Worm (Caenorhabditis elegans) whole organism, young adult: ENCODE measurements around the gene clec-63.

Source experiments
- B0336.3 ChIP-seq: fragments of 200-800 bp; sonication (Bioruptor generic); IDR thresholded peaks from 2 replicates; pipeline ENCODE4 v1.3.6; 2022; ENCODE audit warnings: missing genetic modification characterization, missing compliant biosample characterization
- C06A6.2 ChIP-seq: fragments of 200-800 bp; sonication (Bioruptor generic); conservative IDR thresholded peaks from 2 replicates; pipeline ENCODE4 v1.3.6; 2022; ENCODE audit warnings: missing genetic modification characterization, missing compliant biosample characterization
- C17E4.6 ChIP-seq: fragments of 200-800 bp; sonication (Bioruptor generic); IDR thresholded peaks from 2 replicates; pipeline ENCODE4 v1.3.6; 2022; ENCODE audit warnings: missing genetic modification reagents, missing genetic modification characterization, missing compliant biosample characterization
- F10E7.11 ChIP-seq: sonication (generic microtip); optimal IDR thresholded peaks from 2 replicates; lab custom pipeline; 2017; ENCODE audit warnings: mild to moderate bottlenecking, missing genetic modification characterization, moderate library complexity, missing compliant biosample characterization
- F23B12.7 ChIP-seq: sonication (generic microtip); optimal IDR thresholded peaks from 2 replicates; lab custom pipeline; 2017; ENCODE audit warnings: missing genetic modification characterization, mild to moderate bottlenecking, missing compliant biosample characterization, antibody characterized with exemption, moderate library complexity; ENCODE audit not compliant: insufficient read depth
- F52B5.7 ChIP-seq: sonication (generic microtip); optimal IDR thresholded peaks from 2 replicates; lab custom pipeline; 2016; ENCODE audit warnings: mild to moderate bottlenecking, missing genetic modification characterization, missing compliant biosample characterization
- K12H6.12 ChIP-seq: fragments of 200-800 bp; sonication (Bioruptor generic); optimal IDR thresholded peaks from 2 replicates; lab custom pipeline; 2018; ENCODE audit warnings: mild to moderate bottlenecking, missing genetic modification characterization, missing compliant biosample characterization
- T07F8.4 ChIP-seq: sonication (generic microtip); optimal IDR thresholded peaks from 2 replicates; lab custom pipeline; 2016; ENCODE audit warnings: mild to moderate bottlenecking, missing genetic modification characterization, moderate library complexity, missing compliant biosample characterization
- Y53G8AR.9 ChIP-seq: fragments of 200-800 bp; sonication (Bioruptor generic); conservative IDR thresholded peaks from 2 replicates; pipeline ENCODE4 v1.3.6; 2022; ENCODE audit warnings: missing genetic modification reagents, missing genetic modification characterization, missing compliant biosample characterization
- Y67H2A.10 ChIP-seq: fragments of 200-800 bp; sonication (Bioruptor generic); conservative IDR thresholded peaks from 2 replicates; pipeline ENCODE4 v1.3.6; 2022; ENCODE audit warnings: missing genetic modification reagents, missing genetic modification characterization, missing compliant biosample characterization
- Y79H2A.3 ChIP-seq: fragments of 200-800 bp; sonication (Bioruptor generic); conservative IDR thresholded peaks from 2 replicates; pipeline ENCODE4 v1.3.6; 2022; ENCODE audit warnings: missing genetic modification reagents, missing genetic modification characterization, missing compliant biosample characterization
- Y95B8A.8 ChIP-seq: fragments of 200-800 bp; sonication (Bioruptor generic); IDR thresholded peaks from 2 replicates; pipeline ENCODE4 v1.3.6; 2022; ENCODE audit warnings: missing genetic modification reagents, missing genetic modification characterization, missing compliant biosample characterization
- ama-1 ChIP-seq, 3 experiments: fragments of 150-350 bp in 1 of 3; sonication (generic microtip) in 2 of 3; optimal IDR thresholded peaks; 2 replicates each; lab custom pipeline; 2014 to 2018; ENCODE audit warnings: missing biosample characterization in 2 of 3, missing genetic modification characterization in 2 of 3, missing genetic modification reagents in 2 of 3
- attf-3 ChIP-seq: fragments of 200-800 bp; sonication (Bioruptor generic); conservative IDR thresholded peaks from 2 replicates; pipeline ENCODE4 v1.3.6; 2022; ENCODE audit warnings: missing genetic modification reagents, missing genetic modification characterization, missing compliant biosample characterization
- attf-5 ChIP-seq: fragments of 200-800 bp; sonication (Bioruptor generic); optimal IDR thresholded peaks from 2 replicates; lab custom pipeline; 2018; ENCODE audit warnings: mild to moderate bottlenecking, missing genetic modification characterization, missing compliant biosample characterization
- attf-6 ChIP-seq: fragments of 200-800 bp; sonication (Bioruptor generic); IDR thresholded peaks from 2 replicates; pipeline ENCODE4 v1.3.6; 2022; ENCODE audit warnings: missing genetic modification reagents, missing genetic modification characterization, missing compliant biosample characterization
- cebp-1 ChIP-seq, 2 experiments: fragments of 200-800 bp in 1 of 2; sonication (Bioruptor generic) in 1 of 2; sonication (generic microtip) in 1 of 2; IDR thresholded peaks in 1 of 2; optimal IDR thresholded peaks in 1 of 2; 2 replicates each; pipeline versions ENCODE4 v1.3.6 to Lab custom; 2017 to 2022; ENCODE audit warnings: missing compliant biosample characterization in 2 of 2, missing genetic modification characterization in 2 of 2, mild to moderate bottlenecking in 1 of 2, missing genetic modification reagents in 1 of 2, moderate library complexity in 1 of 2
- cebp-2 ChIP-seq: fragments of 200-800 bp; sonication (Bioruptor generic); IDR thresholded peaks from 2 replicates; pipeline ENCODE4 v1.3.6; 2022; ENCODE audit warnings: missing genetic modification characterization, missing compliant biosample characterization
- ceh-100 ChIP-seq: fragments of 200-800 bp; sonication (Bioruptor generic); IDR thresholded peaks from 2 replicates; pipeline ENCODE4 v1.3.6; 2022; ENCODE audit warnings: missing genetic modification reagents, missing genetic modification characterization, missing compliant biosample characterization
- ceh-27 ChIP-seq: fragments of 200-800 bp; sonication (Bioruptor generic); optimal IDR thresholded peaks from 2 replicates; lab custom pipeline; 2018; ENCODE audit warnings: mild to moderate bottlenecking, missing genetic modification characterization, moderate library complexity, missing compliant biosample characterization
- ceh-58 ChIP-seq: fragments of 200-800 bp; sonication (Bioruptor generic); IDR thresholded peaks from 2 replicates; pipeline ENCODE4 v1.3.6; 2022; ENCODE audit warnings: missing genetic modification characterization, missing compliant biosample characterization
- ceh-91 ChIP-seq: fragments of 200-800 bp; sonication (Bioruptor generic); IDR thresholded peaks from 2 replicates; pipeline ENCODE4 v1.3.6; 2022; ENCODE audit warnings: missing genetic modification reagents, missing genetic modification characterization, missing compliant biosample characterization
- hlh-12 ChIP-seq: sonication (generic microtip); optimal IDR thresholded peaks from 2 replicates; lab custom pipeline; 2016; ENCODE audit warnings: missing genetic modification characterization, missing compliant biosample characterization
- hmg-1.2 ChIP-seq: fragments of 200-800 bp; sonication (Bioruptor generic); IDR thresholded peaks from 2 replicates; pipeline ENCODE4 v1.3.6; 2022; ENCODE audit warnings: missing genetic modification reagents, missing genetic modification characterization, missing compliant biosample characterization
- hmg-20 ChIP-seq: fragments of 200-800 bp; sonication (Bioruptor generic); IDR thresholded peaks from 2 replicates; pipeline ENCODE4 v1.3.6; 2022; ENCODE audit warnings: missing genetic modification reagents, missing genetic modification characterization, missing compliant biosample characterization
- hrde-1 ChIP-seq: sonication (generic microtip); optimal IDR thresholded peaks from 2 replicates; lab custom pipeline; 2016; ENCODE audit warnings: missing genetic modification characterization, mild to moderate bottlenecking, missing compliant biosample characterization, moderate library complexity, missing genotype, missing genetic modification reagents, borderline replicate concordance
- let-607 ChIP-seq, 2 experiments: fragments of 200-800 bp in 1 of 2; sonication (Bioruptor generic) in 1 of 2; sonication (generic microtip) in 1 of 2; optimal IDR thresholded peaks; 2 replicates each; lab custom pipeline; 2016 to 2018; ENCODE audit warnings: mild to moderate bottlenecking in 2 of 2, missing compliant biosample characterization in 2 of 2, missing genetic modification characterization in 2 of 2, moderate library complexity in 2 of 2, missing genotype in 1 of 2
- lin-26 ChIP-seq: fragments of 200-800 bp; sonication (Bioruptor generic); IDR thresholded peaks from 2 replicates; pipeline ENCODE4 v1.3.6; 2022; ENCODE audit warnings: missing genetic modification reagents, missing genetic modification characterization, missing compliant biosample characterization
- lin-40 ChIP-seq: sonication (generic microtip); optimal IDR thresholded peaks from 2 replicates; lab custom pipeline; 2016; ENCODE audit warnings: missing genetic modification characterization, mild to moderate bottlenecking, missing compliant biosample characterization, missing genotype, missing genetic modification reagents
- lsy-27 ChIP-seq: sonication (generic microtip); optimal IDR thresholded peaks from 2 replicates; lab custom pipeline; 2017; ENCODE audit warnings: missing genetic modification characterization, mild to moderate bottlenecking, missing compliant biosample characterization, antibody characterized with exemption, missing genotype, borderline replicate concordance; ENCODE audit not compliant: insufficient read depth
- madf-10 ChIP-seq: sonication (generic microtip); optimal IDR thresholded peaks from 2 replicates; lab custom pipeline; 2016; ENCODE audit warnings: mild to moderate bottlenecking, missing genetic modification characterization, missing compliant biosample characterization
- madf-6 ChIP-seq: fragments of 200-800 bp; sonication (Bioruptor generic); IDR thresholded peaks from 2 replicates; pipeline ENCODE4 v1.3.6; 2022; ENCODE audit warnings: missing genetic modification reagents, missing genetic modification characterization, missing compliant biosample characterization
- mel-28 ChIP-seq: sonication (generic microtip); optimal IDR thresholded peaks from 2 replicates; lab custom pipeline; 2016; ENCODE audit warnings: borderline replicate concordance, mild to moderate bottlenecking, missing genetic modification characterization, missing compliant biosample characterization
- nhr-90 ChIP-seq: sonication (generic microtip); optimal IDR thresholded peaks from 2 replicates; lab custom pipeline; 2016; ENCODE audit warnings: missing genotype, mild to moderate bottlenecking, missing genetic modification characterization, missing compliant biosample characterization
- rec-8 ChIP-seq, 2 experiments: sonication (generic microtip); optimal IDR thresholded peaks; 2 replicates each; lab custom pipeline; 2016; ENCODE audit warnings: mild to moderate bottlenecking in 2 of 2, missing genetic modification characterization in 2 of 2, missing genetic modification reagents in 2 of 2, missing genotype in 2 of 2, missing biosample characterization in 1 of 2, missing compliant biosample characterization in 1 of 2, moderate library complexity in 1 of 2
- repo-1 ChIP-seq: sonication (generic microtip); optimal IDR thresholded peaks from 2 replicates; lab custom pipeline; 2017; ENCODE audit warnings: mild to moderate bottlenecking, missing genetic modification characterization, missing compliant biosample characterization
- sea-2 ChIP-seq: fragments of 200-800 bp; sonication (Bioruptor generic); IDR thresholded peaks from 2 replicates; pipeline ENCODE4 v1.3.6; 2022; ENCODE audit warnings: missing genetic modification characterization, missing compliant biosample characterization
- snpc-1.3 ChIP-seq: sonication (generic microtip); optimal IDR thresholded peaks from 2 replicates; lab custom pipeline; 2017; ENCODE audit warnings: missing genetic modification characterization, mild to moderate bottlenecking, missing compliant biosample characterization, antibody characterized with exemption, moderate library complexity, missing genotype, missing genetic modification reagents; ENCODE audit not compliant: insufficient read depth
- tbp1 ChIP-seq: fragments of 200-800 bp; sonication (Bioruptor generic); optimal IDR thresholded peaks from 2 replicates; lab custom pipeline; 2018; ENCODE audit warnings: mild to moderate bottlenecking, missing genetic modification characterization, missing compliant biosample characterization
- tbx-9 ChIP-seq: sonication (generic microtip); optimal IDR thresholded peaks from 2 replicates; lab custom pipeline; 2016; ENCODE audit warnings: borderline replicate concordance, missing genetic modification characterization, inconsistent platforms, missing compliant biosample characterization
- unc-62 ChIP-seq: fragments of 150-350 bp; optimal IDR thresholded peaks from 2 replicates; lab custom pipeline; 2014; ENCODE audit warnings: missing biosample characterization, missing genetic modification reagents, missing genetic modification characterization
- zfh-2 ChIP-seq: fragments of 200-800 bp; sonication (Bioruptor generic); conservative IDR thresholded peaks from 2 replicates; pipeline ENCODE4 v1.3.6; 2022; ENCODE audit warnings: missing genetic modification reagents, missing genetic modification characterization, missing compliant biosample characterization
- ztf-18 ChIP-seq: sonication (generic microtip); optimal IDR thresholded peaks from 2 replicates; lab custom pipeline; 2016; ENCODE audit warnings: missing genotype, mild to moderate bottlenecking, missing genetic modification characterization, missing compliant biosample characterization
- ztf-26 ChIP-seq: sonication (generic microtip); optimal IDR thresholded peaks from 2 replicates; lab custom pipeline; 2017; ENCODE audit warnings: missing genetic modification characterization, missing compliant biosample characterization
- ztf-28 ChIP-seq: fragments of 200-800 bp; sonication (Bioruptor generic); IDR thresholded peaks from 2 replicates; pipeline ENCODE4 v1.3.6; 2022; ENCODE audit warnings: missing genetic modification reagents, missing genetic modification characterization, missing compliant biosample characterization
- ztf-3 ChIP-seq: fragments of 200-800 bp; sonication (Bioruptor generic); optimal IDR thresholded peaks from 2 replicates; lab custom pipeline; 2018; ENCODE audit warnings: mild to moderate bottlenecking, missing genetic modification characterization, missing compliant biosample characterization
- ztf-6 ChIP-seq: fragments of 200-800 bp; sonication (Bioruptor generic); IDR thresholded peaks from 2 replicates; pipeline ENCODE4 v1.3.6; 2022; ENCODE audit warnings: missing genetic modification reagents, missing genetic modification characterization, missing compliant biosample characterization

Gene clec-63

DNA sequence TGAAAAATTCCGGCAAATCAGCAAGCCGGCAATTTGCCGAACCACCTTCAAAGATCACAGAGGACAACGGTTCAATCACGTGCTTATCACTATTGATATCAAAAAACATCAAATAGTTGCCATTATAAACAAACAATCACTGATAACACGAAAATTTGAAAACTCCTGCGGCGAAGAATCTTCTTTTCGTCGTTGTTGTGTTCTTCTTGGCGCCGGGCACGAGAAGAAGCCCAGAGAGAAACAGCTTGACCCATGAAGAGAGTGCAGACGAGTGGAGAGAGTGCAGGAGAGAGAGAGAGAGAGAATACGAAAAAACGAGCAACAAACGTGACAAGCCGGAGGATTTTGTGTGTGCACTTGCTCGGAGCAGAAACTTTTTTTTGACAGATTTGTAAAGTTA lies 16.7 kb upstream of the clec-63 start (continued):
- TF ChIP-seq unc-62 (GFP tag; lab: Kevin White, UChicago), result no peak
- peak; percentile 57 for TF ChIP-seq attf-5 (GFP tag; lab: Kevin White, UChicago)
- TF ChIP-seq T07F8.4 (tag; lab: Kevin White, UChicago), result no peak
- no peak for TF ChIP-seq lsy-27 (tag; lab: Kevin White, UChicago)
- no peak for TF ChIP-seq ceh-58 (GFP tag; lab: Robert Waterston, UW)
- no peak for TF ChIP-seq C06A6.2
- no peak for TF ChIP-seq cebp-2 (GFP tag; lab: Robert Waterston, UW)
- TF ChIP-seq ztf-3 (GFP tag; lab: Kevin White, UChicago), result no peak
- 0 out of 2 replicates have a peak, but pooled peaks have one; percentile 59 for TF ChIP-seq Y95B8A.8 (GFP tag; lab: Robert Waterston, UW)
- TF ChIP-seq snpc-1.3 (tag; lab: Kevin White, UChicago), result no peak
- TF ChIP-seq ceh-100 (GFP tag; lab: Robert Waterston, UW), result no peak
- no peak for TF ChIP-seq Y79H2A.3 (GFP tag; lab: Robert Waterston, UW)
- TF ChIP-seq rec-8 (tag; optimal IDR thresholded peaks at IDR 0.05; lab: Kevin White, UChicago), result no peak
- no peak for TF ChIP-seq ztf-6 (GFP tag; lab: Robert Waterston, UW)
- TF ChIP-seq ama-1 (optimal IDR thresholded peaks at IDR 0.05; lab: Kevin White, UChicago), result peak; percentile 28
- TF ChIP-seq ama-1 (GFP tag; optimal IDR thresholded peaks at IDR 0.05; lab: Kevin White, UChicago), result no peak
- TF ChIP-seq repo-1 (tag; lab: Kevin White, UChicago), result peak; percentile 24
- no peak for TF ChIP-seq ztf-18 (tag; lab: Kevin White, UChicago)
- TF ChIP-seq sea-2 (GFP tag; lab: Robert Waterston, UW), result no peak
- TF ChIP-seq K12H6.12, result peak; percentile 15
- TF ChIP-seq C17E4.6 (GFP tag; lab: Robert Waterston, UW), result no peak
- peak; percentile 62 for TF ChIP-seq tbp1 (GFP tag; lab: Kevin White, UChicago)
- no peak for TF ChIP-seq lin-26
- no peak for TF ChIP-seq hmg-20 (GFP tag; lab: Robert Waterston, UW)
- peak; percentile 77; the same call in 1 of the 2 replicates for TF ChIP-seq B0336.3 (GFP tag; lab: Robert Waterston, UW)
- TF ChIP-seq ztf-28 (GFP tag; lab: Robert Waterston, UW), result no peak
- TF ChIP-seq F52B5.7 (tag; lab: Kevin White, UChicago), result no peak
- TF ChIP-seq zfh-2, result peak; percentile 75
- peak; percentile 67 for TF ChIP-seq madf-10 (tag; lab: Kevin White, UChicago)
- peak; percentile 54 for TF ChIP-seq F23B12.7 (tag; lab: Kevin White, UChicago)
- TF ChIP-seq attf-6 (GFP tag; lab: Robert Waterston, UW), result no peak
- no peak for TF ChIP-seq tbx-9 (tag; lab: Kevin White, UChicago)
- no peak for TF ChIP-seq F10E7.11 (tag; lab: Kevin White, UChicago)
- TF ChIP-seq hmg-1.2, result peak; percentile 75; the same call in 1 of the 2 replicates
- no peak for TF ChIP-seq Y53G8AR.9
- TF ChIP-seq madf-6 (GFP tag; lab: Robert Waterston, UW), result 0 out of 2 replicates have a peak, but pooled peaks have one; percentile 19
- TF ChIP-seq ceh-27 (GFP tag; lab: Kevin White, UChicago), result peak; percentile 19
- no peak for TF ChIP-seq hrde-1 (tag; lab: Kevin White, UChicago)
- no peak for TF ChIP-seq hlh-12 (tag; lab: Kevin White, UChicago)
- no peak for TF ChIP-seq mel-28 (tag; lab: Kevin White, UChicago)
- TF ChIP-seq ztf-26, result peak; percentile 23
- TF ChIP-seq let-607 (tag; optimal IDR thresholded peaks at IDR 0.05; lab: Kevin White, UChicago), result peak in 1 of 2 experiments; percentile 53
- no peak for TF ChIP-seq attf-3 (GFP tag; lab: Robert Waterston, UW)
- TF ChIP-seq ceh-91 (GFP tag; lab: Robert Waterston, UW), result no peak
- peak; percentile 29 for TF ChIP-seq nhr-90 (tag; lab: Kevin White, UChicago)
- no peak for TF ChIP-seq cebp-1 (GFP tag; IDR thresholded peaks at IDR 0.05; lab: Robert Waterston, UW)
- TF ChIP-seq cebp-1 (tag; optimal IDR thresholded peaks at IDR 0.05; lab: Kevin White, UChicago), result peak; percentile 71
- no peak for TF ChIP-seq Y67H2A.10
- TF ChIP-seq lin-40 (tag; lab: Kevin White, UChicago), result peak; percentile 53
